Fruit fly (Drosophila melanogaster): ENCODE results near the gene beag.

beag gene

dm6 chr3R:9074934-9075333 is 10.1 kb upstream of the beag start:
- TF ChIP-seq tj (GFP tag; optimal IDR thresholded peaks at IDR 0.05): no peak
- TF ChIP-seq pad (GFP tag; optimal IDR thresholded peaks at IDR 0.05): no peak
- TF ChIP-seq cnc (optimal IDR thresholded peaks at IDR 0.05): no peak
- peak; percentile 23 for TF ChIP-seq Clk (GFP tag; optimal IDR thresholded peaks at IDR 0.05)
- no peak for TF ChIP-seq CG1620 (GFP tag; optimal IDR thresholded peaks at IDR 0.05)
- TF ChIP-seq toe (GFP tag; optimal IDR thresholded peaks at IDR 0.05): peak; percentile 16
- TF ChIP-seq CG12768 (GFP tag; optimal IDR thresholded peaks at IDR 0.05): peak; percentile 27
- TF ChIP-seq CG11617 (GFP tag; optimal IDR thresholded peaks at IDR 0.05): peak; percentile 3
- TF ChIP-seq CG5204 (GFP tag; optimal IDR thresholded peaks at IDR 0.05): peak; percentile 59
- no peak for TF ChIP-seq Mnt (GFP tag; optimal IDR thresholded peaks at IDR 0.05)
- TF ChIP-seq bab1 (GFP tag; optimal IDR thresholded peaks at IDR 0.05): no peak
- peak; percentile 36 for TF ChIP-seq CG7045 (GFP tag; optimal IDR thresholded peaks at IDR 0.05)
- TF ChIP-seq CG7101 (tag; optimal IDR thresholded peaks at IDR 0.05): peak; percentile 16
- peak; percentile 43 for TF ChIP-seq CG33017 (tag; optimal IDR thresholded peaks at IDR 0.05)
- TF ChIP-seq kay (GFP tag; ENCODE audit: borderline replicate concordance): no peak
- no peak for TF ChIP-seq cic (GFP tag; optimal IDR thresholded peaks at IDR 0.05)
- no peak for TF ChIP-seq ovo (GFP tag; optimal IDR thresholded peaks at IDR 0.05)
- TF ChIP-seq Crg-1 (GFP tag; optimal IDR thresholded peaks at IDR 0.05): no peak
- TF ChIP-seq Hr96 (GFP tag; optimal IDR thresholded peaks at IDR 0.05): peak; percentile 56
- TF ChIP-seq CG14711 (tag; optimal IDR thresholded peaks at IDR 0.05): peak; percentile 46

DNA sequence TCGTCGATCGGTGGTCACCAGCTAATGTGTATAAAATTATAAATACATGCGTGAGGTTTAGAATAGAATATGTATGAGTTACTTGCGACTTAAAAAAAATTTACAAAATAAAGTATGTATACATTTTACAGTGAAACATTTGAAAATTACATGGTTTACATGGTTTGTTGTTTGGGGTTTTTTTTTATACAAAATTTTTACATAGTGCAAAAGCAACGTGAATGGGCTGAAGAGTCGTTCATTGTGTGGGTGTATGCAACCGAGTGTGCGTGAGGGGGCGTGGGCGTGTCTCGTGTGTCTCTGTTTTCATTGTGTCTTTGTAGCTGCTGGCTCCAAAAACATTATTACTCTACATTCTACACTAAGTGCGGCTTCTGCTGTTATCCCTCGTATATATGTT is 5.0 kb upstream of the beag start:
- TF ChIP-seq pad (GFP tag; optimal IDR thresholded peaks at IDR 0.05): no peak
- no peak for TF ChIP-seq CG7045 (GFP tag; optimal IDR thresholded peaks at IDR 0.05)
- no peak for TF ChIP-seq tj (GFP tag; optimal IDR thresholded peaks at IDR 0.05)
- TF ChIP-seq CG5204 (GFP tag; optimal IDR thresholded peaks at IDR 0.05): no peak
- TF ChIP-seq Mnt (GFP tag; optimal IDR thresholded peaks at IDR 0.05): no peak

DNA sequence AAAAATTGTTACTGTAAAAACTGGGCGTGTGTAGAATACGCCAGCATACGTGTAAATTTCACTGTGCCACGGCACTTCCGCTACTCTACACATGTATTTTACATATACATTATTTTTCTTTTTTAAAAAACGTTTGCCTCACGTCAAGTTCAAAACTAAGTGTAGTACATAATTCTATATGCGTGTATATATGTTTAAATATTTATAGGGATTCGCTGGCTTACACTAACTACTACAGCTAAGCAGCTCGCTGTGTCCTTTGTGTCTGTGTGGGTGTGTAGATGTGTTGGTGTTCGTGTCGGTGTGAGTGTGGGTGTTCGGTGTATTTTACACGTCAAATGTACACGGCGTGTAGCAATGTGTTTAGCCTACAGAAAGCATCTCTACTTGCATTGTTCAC is 3.5 kb upstream of the beag start:
- TF ChIP-seq Mnt (GFP tag; optimal IDR thresholded peaks at IDR 0.05): no peak
- TF ChIP-seq CG7045 (GFP tag; optimal IDR thresholded peaks at IDR 0.05): no peak
- TF ChIP-seq CG5204 (GFP tag; optimal IDR thresholded peaks at IDR 0.05): no peak
- no peak for TF ChIP-seq pad (GFP tag; optimal IDR thresholded peaks at IDR 0.05)
- TF ChIP-seq CG11617 (GFP tag; optimal IDR thresholded peaks at IDR 0.05): no peak
- TF ChIP-seq ovo (GFP tag; optimal IDR thresholded peaks at IDR 0.05): no peak
- no peak for TF ChIP-seq cnc (optimal IDR thresholded peaks at IDR 0.05)
- no peak for TF ChIP-seq CG7101 (tag; optimal IDR thresholded peaks at IDR 0.05)

DNA sequence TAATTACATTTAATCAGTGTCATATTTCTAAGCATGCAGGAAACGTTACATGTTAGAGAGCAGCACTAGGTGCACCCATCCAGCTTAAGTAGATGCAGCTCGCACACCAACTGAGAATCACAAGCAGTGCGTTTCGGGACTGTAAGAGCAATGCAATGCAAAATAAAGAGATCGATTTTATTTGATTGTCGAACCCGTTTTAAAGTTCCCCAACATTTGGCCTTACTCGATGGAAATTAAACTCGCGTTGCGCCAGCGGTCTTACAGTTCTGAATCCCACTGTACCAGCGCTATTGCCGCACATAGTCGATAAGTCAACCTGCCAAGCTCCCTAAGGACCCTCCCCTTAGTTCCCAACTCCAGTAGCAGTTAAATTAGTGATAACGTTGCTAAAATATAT is 2.1 kb downstream of the beag start:
- TF ChIP-seq Clk (GFP tag; optimal IDR thresholded peaks at IDR 0.05) (no peak), CG12768 (GFP tag; optimal IDR thresholded peaks at IDR 0.05) (no peak), bab1 (GFP tag; optimal IDR thresholded peaks at IDR 0.05) (no peak), CG5204 (GFP tag; optimal IDR thresholded peaks at IDR 0.05) (no peak), CG33017 (tag; optimal IDR thresholded peaks at IDR 0.05) (peak; percentile 37)

- TF ChIP-seq tj (GFP tag; optimal IDR thresholded peaks at IDR 0.05) (peak; percentile 88), CG12768 (GFP tag; optimal IDR thresholded peaks at IDR 0.05) (peak; percentile 99), CG33017 (tag; optimal IDR thresholded peaks at IDR 0.05) (peak; percentile 99), pad (GFP tag; optimal IDR thresholded peaks at IDR 0.05) (peak; percentile 89), CG7101 (tag; optimal IDR thresholded peaks at IDR 0.05) (peak; percentile 99), ovo (GFP tag; optimal IDR thresholded peaks at IDR 0.05) (peak; percentile 79), toe (GFP tag; optimal IDR thresholded peaks at IDR 0.05) (peak; percentile 95), CG1620 (GFP tag; optimal IDR thresholded peaks at IDR 0.05) (peak; percentile 75), CG7045 (GFP tag; optimal IDR thresholded peaks at IDR 0.05) (peak; percentile 98), kay (GFP tag; ENCODE audit: borderline replicate concordance) (peak; percentile 99), bab1 (GFP tag; optimal IDR thresholded peaks at IDR 0.05) (peak; percentile 93), cic (GFP tag; optimal IDR thresholded peaks at IDR 0.05) (peak; percentile 95), cnc (optimal IDR thresholded peaks at IDR 0.05) (no peak), CG11617 (GFP tag; optimal IDR thresholded peaks at IDR 0.05) (peak; percentile 99), CG5204 (GFP tag; optimal IDR thresholded peaks at IDR 0.05) (peak; percentile 87), CG14711 (tag; optimal IDR thresholded peaks at IDR 0.05) (peak; percentile 97), Mnt (GFP tag; optimal IDR thresholded peaks at IDR 0.05) (peak; percentile 79), Hr96 (GFP tag; optimal IDR thresholded peaks at IDR 0.05) (peak; percentile 93), Clk (GFP tag; optimal IDR thresholded peaks at IDR 0.05) (peak; percentile 96), Crg-1 (GFP tag; optimal IDR thresholded peaks at IDR 0.05) (peak; percentile 80)
These were observed 7.3 kb downstream of the beag start for dm6 chr3R:9057398-9058058.

dm6 chr3R:9057032-9057397 is 7.9 kb downstream of the beag start:
- TF ChIP-seq CG11617 (GFP tag; optimal IDR thresholded peaks at IDR 0.05) (no peak), CG7045 (GFP tag; optimal IDR thresholded peaks at IDR 0.05) (no peak), CG33017 (tag; optimal IDR thresholded peaks at IDR 0.05) (no peak), toe (GFP tag; optimal IDR thresholded peaks at IDR 0.05) (no peak), bab1 (GFP tag; optimal IDR thresholded peaks at IDR 0.05) (no peak), CG14711 (tag; optimal IDR thresholded peaks at IDR 0.05) (no peak), Hr96 (GFP tag; optimal IDR thresholded peaks at IDR 0.05) (no peak), ovo (GFP tag; optimal IDR thresholded peaks at IDR 0.05) (no peak), cic (GFP tag; optimal IDR thresholded peaks at IDR 0.05) (no peak), tj (GFP tag; optimal IDR thresholded peaks at IDR 0.05) (no peak), CG7101 (tag; optimal IDR thresholded peaks at IDR 0.05) (no peak), cnc (optimal IDR thresholded peaks at IDR 0.05) (no peak), pad (GFP tag; optimal IDR thresholded peaks at IDR 0.05) (no peak), kay (GFP tag; ENCODE audit: borderline replicate concordance) (no peak), CG12768 (GFP tag; optimal IDR thresholded peaks at IDR 0.05) (no peak), Mnt (GFP tag; optimal IDR thresholded peaks at IDR 0.05) (no peak), Clk (GFP tag; optimal IDR thresholded peaks at IDR 0.05) (no peak), Crg-1 (GFP tag; optimal IDR thresholded peaks at IDR 0.05) (no peak), CG1620 (GFP tag; optimal IDR thresholded peaks at IDR 0.05) (no peak)

Measured in whole organism, adult.